Fruit fly (Drosophila melanogaster) whole organism, prepupa: Measurements from ENCODE around the gene Muc68E.

ENCODE experiments used
- CG10631 ChIP-seq: fragments of 200-800 bp; sonication (Bioruptor generic); optimal IDR thresholded peaks from 2 replicates; lab custom pipeline; 2016; ENCODE audit warnings: missing biosample characterization, missing genetic modification characterization
- CG10669 ChIP-seq: fragments of 200-800 bp; sonication (Bioruptor generic); optimal IDR thresholded peaks from 3 replicates; lab custom pipeline; 2018; ENCODE audit warnings: missing biosample characterization, mild to moderate bottlenecking, missing genetic modification characterization, moderate library complexity
- CG11294 ChIP-seq: fragments of 200-800 bp; sonication (Bioruptor generic); IDR thresholded peaks from 2 replicates; pipeline ENCODE4 v1.3.6; 2022; ENCODE audit warnings: missing biosample characterization, missing genetic modification characterization
- CG11902 ChIP-seq: fragments of 200-800 bp; sonication (Bioruptor generic); optimal IDR thresholded peaks from 3 replicates; lab custom pipeline; 2016; ENCODE audit warnings: missing biosample characterization, missing genetic modification characterization
- CG15336 ChIP-seq: fragments of 200-800 bp; sonication (Bioruptor generic); IDR thresholded peaks from 2 replicates; pipeline ENCODE4 v1.3.6; 2022; ENCODE audit warnings: missing biosample characterization, missing genetic modification characterization
- CG1621 ChIP-seq: fragments of 200-800 bp; sonication (Bioruptor generic); optimal IDR thresholded peaks from 3 replicates; lab custom pipeline; 2018; ENCODE audit warnings: missing biosample characterization, mild to moderate bottlenecking, missing genetic modification characterization
- CG16779 ChIP-seq: fragments of 200-800 bp; sonication (Bioruptor generic); optimal IDR thresholded peaks from 3 replicates; lab custom pipeline; 2017; ENCODE audit warnings: missing biosample characterization, mild to moderate bottlenecking, missing genetic modification characterization
- CG3032 ChIP-seq: fragments of 200-800 bp; optimal IDR thresholded peaks from 2 replicates; lab custom pipeline; 2019; ENCODE audit warnings: missing biosample characterization, mild to moderate bottlenecking, missing genetic modification characterization, moderate library complexity
- CG31627 ChIP-seq: fragments of 200-800 bp; sonication (Bioruptor generic); optimal IDR thresholded peaks from 3 replicates; lab custom pipeline; 2016; ENCODE audit warnings: missing biosample characterization, missing genetic modification characterization
- CG32006 ChIP-seq: fragments of 200-800 bp; sonication (Bioruptor generic); optimal IDR thresholded peaks from 3 replicates; lab custom pipeline; 2017; ENCODE audit warnings: missing biosample characterization, mild to moderate bottlenecking, missing genetic modification characterization
- CG34406 ChIP-seq: fragments of 200-800 bp; sonication (Bioruptor generic); optimal IDR thresholded peaks from 3 replicates; lab custom pipeline; 2016; ENCODE audit warnings: missing biosample characterization, missing genetic modification characterization
- CG4318 ChIP-seq: fragments of 200-800 bp; sonication (Bioruptor generic); optimal IDR thresholded peaks from 3 replicates; lab custom pipeline; 2017; ENCODE audit warnings: missing biosample characterization, mild to moderate bottlenecking, missing genetic modification characterization
- CG6163 ChIP-seq: fragments of 200-800 bp; sonication (Bioruptor generic); IDR thresholded peaks from 3 replicates; pipeline ENCODE4 v1.3.6; 2022; ENCODE audit warnings: missing biosample characterization, missing genetic modification characterization
- CG6276 ChIP-seq: fragments of 200-800 bp; sonication (Bioruptor generic); optimal IDR thresholded peaks from 2 replicates; lab custom pipeline; 2017; ENCODE audit warnings: missing biosample characterization, mild to moderate bottlenecking, missing genetic modification characterization
- CG6792 ChIP-seq: fragments of 200-800 bp; sonication (Bioruptor generic); optimal IDR thresholded peaks from 3 replicates; lab custom pipeline; 2016; ENCODE audit warnings: missing biosample characterization, missing genetic modification characterization
- CG6808 ChIP-seq: fragments of 200-800 bp; sonication (Bioruptor generic); optimal IDR thresholded peaks from 3 replicates; lab custom pipeline; 2017; ENCODE audit warnings: missing biosample characterization, missing genetic modification characterization, mild to moderate bottlenecking, moderate library complexity, missing genetic modification reagents
- CG6854 ChIP-seq: fragments of 200-800 bp; sonication (Bioruptor generic); optimal IDR thresholded peaks from 2 replicates; lab custom pipeline; 2017; ENCODE audit warnings: missing biosample characterization, mild to moderate bottlenecking, missing genetic modification characterization
- CG7368 ChIP-seq: fragments of 200-800 bp; sonication (Bioruptor generic); optimal IDR thresholded peaks from 3 replicates; lab custom pipeline; 2016; ENCODE audit warnings: missing biosample characterization, missing genetic modification characterization
- CG8119 ChIP-seq: fragments of 200-800 bp; sonication (Bioruptor generic); IDR thresholded peaks from 3 replicates; pipeline ENCODE4 v1.3.6; 2022; ENCODE audit warnings: missing biosample characterization, missing genetic modification characterization
- CG8319 ChIP-seq: fragments of 200-800 bp; sonication (Bioruptor generic); optimal IDR thresholded peaks from 3 replicates; lab custom pipeline; 2016; ENCODE audit warnings: missing biosample characterization, missing genetic modification characterization
- CG9139 ChIP-seq: fragments of 200-800 bp; sonication (Bioruptor generic); optimal IDR thresholded peaks from 3 replicates; lab custom pipeline; 2017; ENCODE audit warnings: missing biosample characterization, mild to moderate bottlenecking, missing genetic modification characterization
- Eip93F ChIP-seq: fragments of 200-800 bp; sonication (Bioruptor generic); optimal IDR thresholded peaks from 2 replicates; lab custom pipeline; 2016; ENCODE audit warnings: missing biosample characterization, mild to moderate bottlenecking, missing genetic modification characterization
- Ets21C ChIP-seq: fragments of 200-800 bp; sonication (Bioruptor generic); optimal IDR thresholded peaks from 3 replicates; lab custom pipeline; 2016; ENCODE audit warnings: missing biosample characterization, missing genetic modification characterization
- Ets96B ChIP-seq: fragments of 200-800 bp; optimal IDR thresholded peaks from 2 replicates; lab custom pipeline; 2019; ENCODE audit warnings: missing biosample characterization, mild to moderate bottlenecking, missing genetic modification characterization, moderate library complexity
- Gug ChIP-seq: fragments of 200-800 bp; sonication (Bioruptor generic); IDR thresholded peaks from 2 replicates; pipeline ENCODE4 v1.3.6; 2022; ENCODE audit warnings: missing biosample characterization, missing genetic modification characterization
- Hr38 ChIP-seq: sonication (Bioruptor generic); optimal IDR thresholded peaks from 2 replicates; lab custom pipeline; 2016; ENCODE audit warnings: missing biosample characterization, missing genetic modification characterization
- Hr39 ChIP-seq: fragments of 200-800 bp; sonication (Bioruptor generic); optimal IDR thresholded peaks from 2 replicates; lab custom pipeline; 2016; ENCODE audit warnings: missing biosample characterization, missing genetic modification characterization
- Hr4 ChIP-seq: fragments of 200-800 bp; sonication (Bioruptor generic); optimal IDR thresholded peaks from 3 replicates; lab custom pipeline; 2016; ENCODE audit warnings: missing biosample characterization, missing genetic modification characterization
- OdsH ChIP-seq: fragments of 200-800 bp; sonication (Bioruptor generic); optimal IDR thresholded peaks from 3 replicates; lab custom pipeline; 2016; ENCODE audit warnings: missing biosample characterization, missing genetic modification characterization
- Smox ChIP-seq: fragments of 200-800 bp; sonication (Bioruptor generic); optimal IDR thresholded peaks from 3 replicates; lab custom pipeline; 2016; ENCODE audit warnings: missing biosample characterization, missing genetic modification characterization
- Sox102F ChIP-seq: fragments of 200-800 bp; sonication (Bioruptor generic); optimal IDR thresholded peaks from 2 replicates; lab custom pipeline; 2016; ENCODE audit warnings: missing biosample characterization, mild to moderate bottlenecking, missing genetic modification characterization
- Sox14 ChIP-seq: fragments of 200-800 bp; sonication (Bioruptor generic); optimal IDR thresholded peaks from 3 replicates; lab custom pipeline; 2016; ENCODE audit warnings: missing biosample characterization, missing genetic modification characterization
- achi ChIP-seq: fragments of 200-800 bp; sonication (Bioruptor generic); optimal IDR thresholded peaks from 3 replicates; lab custom pipeline; 2016; ENCODE audit warnings: missing biosample characterization, missing genetic modification characterization
- acj6 ChIP-seq: fragments of 200-800 bp; sonication (Bioruptor generic); optimal IDR thresholded peaks from 3 replicates; lab custom pipeline; 2016; ENCODE audit warnings: missing biosample characterization, missing genetic modification characterization
- cyc ChIP-seq: fragments of 200-800 bp; sonication (Bioruptor generic); optimal IDR thresholded peaks from 3 replicates; lab custom pipeline; 2016; ENCODE audit warnings: missing biosample characterization, missing genetic modification characterization
- dac ChIP-seq: fragments of 200-800 bp; sonication (Bioruptor generic); optimal IDR thresholded peaks from 2 replicates; lab custom pipeline; 2017; ENCODE audit warnings: missing biosample characterization, mild to moderate bottlenecking, missing genetic modification characterization
- dsx ChIP-seq: fragments of 200-800 bp; optimal IDR thresholded peaks from 3 replicates; lab custom pipeline; 2019; ENCODE audit warnings: missing biosample characterization, mild to moderate bottlenecking, missing genetic modification characterization, moderate library complexity; ENCODE audit not compliant: poor library complexity, severe bottlenecking
- esn ChIP-seq: fragments of 200-800 bp; sonication (Bioruptor generic); optimal IDR thresholded peaks from 2 replicates; lab custom pipeline; 2016; ENCODE audit warnings: missing biosample characterization, mild to moderate bottlenecking, missing genetic modification characterization, moderate library complexity
- fd59A ChIP-seq: fragments of 200-800 bp; sonication (Bioruptor generic); optimal IDR thresholded peaks from 2 replicates; lab custom pipeline; 2017; ENCODE audit warnings: missing biosample characterization, mild to moderate bottlenecking, missing genetic modification characterization, missing genetic modification reagents
- fd85E ChIP-seq: fragments of 200-800 bp; sonication (Bioruptor generic); optimal IDR thresholded peaks from 3 replicates; lab custom pipeline; 2016; ENCODE audit warnings: missing biosample characterization, missing genetic modification characterization
- fkh ChIP-seq: fragments of 200-800 bp; sonication (Bioruptor generic); optimal IDR thresholded peaks from 3 replicates; lab custom pipeline; 2017; ENCODE audit warnings: missing biosample characterization, mild to moderate bottlenecking, missing genetic modification characterization, moderate library complexity
- lz ChIP-seq: fragments of 200-800 bp; sonication (Bioruptor generic); optimal IDR thresholded peaks from 3 replicates; lab custom pipeline; 2016; ENCODE audit warnings: missing biosample characterization, missing genetic modification characterization
- net ChIP-seq: fragments of 200-800 bp; sonication (Bioruptor generic); optimal IDR thresholded peaks from 3 replicates; lab custom pipeline; 2016; ENCODE audit warnings: missing biosample characterization, missing genetic modification characterization
- pdm3 ChIP-seq: fragments of 200-800 bp; sonication (Bioruptor generic); optimal IDR thresholded peaks from 3 replicates; lab custom pipeline; 2016; ENCODE audit warnings: missing biosample characterization, missing genetic modification characterization
- salr ChIP-seq, 2 experiments: fragments of 200-800 bp; sonication (Bioruptor generic); optimal IDR thresholded peaks; 3 replicates each; lab custom pipeline; 2016 to 2018; ENCODE audit warnings: missing biosample characterization in 2 of 2, missing genetic modification characterization in 2 of 2, mild to moderate bottlenecking in 1 of 2
- spab ChIP-seq: fragments of 200-800 bp; sonication (Bioruptor generic); optimal IDR thresholded peaks from 2 replicates; lab custom pipeline; 2017; ENCODE audit warnings: missing biosample characterization, mild to moderate bottlenecking, missing genetic modification characterization, missing genetic modification reagents
- ss ChIP-seq, 2 experiments: fragments of 200-800 bp; sonication (Bioruptor generic); optimal IDR thresholded peaks; 2 replicates in 1 of 2; 3 replicates in 1 of 2; lab custom pipeline; 2017 to 2018; ENCODE audit warnings: mild to moderate bottlenecking in 2 of 2, missing biosample characterization in 2 of 2, missing genetic modification characterization in 2 of 2, moderate library complexity in 1 of 2
- topi ChIP-seq: fragments of 200-800 bp; sonication (Bioruptor generic); optimal IDR thresholded peaks from 3 replicates; lab custom pipeline; 2016; ENCODE audit warnings: missing biosample characterization, missing genetic modification characterization
- vri ChIP-seq: fragments of 200-800 bp; sonication (Bioruptor generic); optimal IDR thresholded peaks from 3 replicates; lab custom pipeline; 2016; ENCODE audit warnings: missing biosample characterization, mild to moderate bottlenecking, missing genetic modification characterization

Muc68E gene

DNA sequence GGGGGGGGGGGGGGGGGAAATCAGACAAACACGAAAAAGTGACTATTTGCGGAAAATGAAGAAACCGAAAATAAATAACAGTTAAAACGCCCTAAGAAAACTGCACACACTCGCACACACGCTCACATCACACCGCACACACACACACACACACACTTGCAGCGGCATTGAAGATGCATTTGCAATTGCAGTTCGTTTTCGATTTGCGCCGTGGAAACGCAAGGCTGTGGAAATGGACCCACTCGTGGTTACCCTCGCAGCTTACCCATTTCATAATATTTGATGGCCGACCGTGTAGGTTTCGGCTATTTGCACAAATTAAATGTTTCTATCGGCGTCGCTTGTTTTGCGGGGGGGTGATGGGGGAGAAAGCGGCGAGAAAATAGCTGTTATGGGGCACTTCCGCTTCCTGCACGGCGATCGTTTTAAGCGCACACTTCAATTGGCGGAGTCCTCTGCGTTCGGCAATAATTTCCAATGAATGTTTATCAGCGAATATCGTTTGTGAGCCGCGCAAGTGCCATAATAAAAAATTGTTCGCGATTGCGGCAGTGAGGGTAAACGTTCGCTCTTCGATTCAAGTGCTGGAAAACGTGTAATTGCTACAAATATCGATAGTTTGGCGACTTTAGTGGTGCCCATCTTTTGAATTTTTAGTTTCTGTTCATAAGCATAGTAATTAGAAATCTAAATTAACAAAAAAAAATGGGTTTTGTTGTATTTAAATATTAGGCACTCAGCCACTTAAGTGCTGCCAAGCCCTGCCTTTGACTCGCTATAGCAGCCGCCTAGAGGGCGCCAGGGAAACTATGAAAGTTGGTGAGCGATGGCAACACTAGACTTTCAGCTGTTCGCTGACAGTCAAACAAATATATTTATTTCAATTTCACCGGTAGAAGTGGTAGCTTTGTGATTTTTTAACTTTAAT, 29.8 kb upstream of the Muc68E start, which contains the start of the genes Pop2 and CG6928:
Pop2 (minus strand) TSS at position 595 of the 928 bp plus-strand sequence.
CG6928 (plus strand) TSS at position 835 of the 928 bp plus-strand sequence.
- peak; percentile 24 for TF ChIP-seq fd85E (GFP tag; lab: Kevin White, UChicago)
- TF ChIP-seq CG4318 (GFP tag; lab: Kevin White, UChicago) = no peak
- TF ChIP-seq Hr4 = peak; percentile 63
- peak; percentile 66 for TF ChIP-seq OdsH (GFP tag; lab: Kevin White, UChicago)
- TF ChIP-seq CG15336 (GFP tag; lab: Robert Waterston, UW) = peak; percentile 26; the same call in 1 of the 2 replicates
- TF ChIP-seq CG8119 (GFP tag; lab: Robert Waterston, UW) = no peak
- no peak for TF ChIP-seq dac
- TF ChIP-seq CG6163 (GFP tag; lab: Robert Waterston, UW) = peak; percentile 61; the same call in 1 of the 3 replicates
- TF ChIP-seq fd59A = no peak
- no peak for TF ChIP-seq pdm3 (GFP tag; lab: Kevin White, UChicago)
- no peak for TF ChIP-seq vri (GFP tag; lab: Kevin White, UChicago)
- TF ChIP-seq CG8319 (GFP tag; lab: Kevin White, UChicago) = peak; percentile 35
- TF ChIP-seq Hr39 = peak; percentile 80
- TF ChIP-seq Sox102F (GFP tag; lab: Kevin White, UChicago) = peak; percentile 52
- no peak for TF ChIP-seq CG10669
- peak in 1 of 2 experiments; percentile 6 for TF ChIP-seq salr (GFP tag; optimal IDR thresholded peaks at IDR 0.05; lab: Kevin White, UChicago)
- TF ChIP-seq CG3032 (tag; lab: Kevin White, UChicago) = peak; percentile 33
- no peak for TF ChIP-seq CG6276 (GFP tag; lab: Kevin White, UChicago)
- TF ChIP-seq Eip93F (GFP tag; lab: Kevin White, UChicago) = no peak
- TF ChIP-seq CG7368 (GFP tag; lab: Kevin White, UChicago) = peak; percentile 21
- peak; percentile 69 for TF ChIP-seq Sox14 (GFP tag; lab: Kevin White, UChicago)
- peak; percentile 75 for TF ChIP-seq CG10631 (GFP tag; lab: Kevin White, UChicago)
- TF ChIP-seq acj6 (GFP tag; lab: Kevin White, UChicago) = peak; percentile 71
- 0 out of 2 replicates have a peak, but pooled peaks have one; percentile 39 for TF ChIP-seq Gug (GFP tag; lab: Robert Waterston, UW)
- TF ChIP-seq CG6854 (GFP tag; lab: Kevin White, UChicago) = no peak
- peak; percentile 22 for TF ChIP-seq CG34406 (GFP tag; lab: Kevin White, UChicago)
- TF ChIP-seq lz = peak; percentile 79
- TF ChIP-seq CG32006 (GFP tag; lab: Kevin White, UChicago) = no peak
- no peak for TF ChIP-seq CG16779 (tag; lab: Kevin White, UChicago)
- TF ChIP-seq CG9139 (GFP tag; lab: Kevin White, UChicago) = peak; percentile 38
- TF ChIP-seq Smox = no peak
- TF ChIP-seq ss (GFP tag; optimal IDR thresholded peaks at IDR 0.05; lab: Kevin White, UChicago) = no peak
- no peak for TF ChIP-seq net (GFP tag; lab: Kevin White, UChicago)
- peak; percentile 12 for TF ChIP-seq CG6792
- TF ChIP-seq CG11902 (GFP tag; lab: Kevin White, UChicago) = peak; percentile 39
- TF ChIP-seq topi (GFP tag; lab: Kevin White, UChicago) = peak; percentile 59
- peak; percentile 73 for TF ChIP-seq esn
- TF ChIP-seq CG11294 = peak; percentile 19; the same call in 1 of the 2 replicates
- no peak for TF ChIP-seq dsx (GFP tag; lab: Kevin White, UChicago)
- peak; percentile 79 for TF ChIP-seq achi (GFP tag; lab: Kevin White, UChicago)
- TF ChIP-seq Hr38 (GFP tag; lab: Kevin White, UChicago) = peak; percentile 75
- TF ChIP-seq CG1621 = no peak
- TF ChIP-seq Ets21C (GFP tag; lab: Kevin White, UChicago) = peak; percentile 68
- peak; percentile 84 for TF ChIP-seq CG31627
- TF ChIP-seq fkh (GFP tag; lab: Kevin White, UChicago) = peak; percentile 29
- TF ChIP-seq CG6808 = peak; percentile 100
- peak; percentile 80 for TF ChIP-seq cyc (GFP tag; lab: Kevin White, UChicago)
- no peak for TF ChIP-seq Ets96B (tag; lab: Kevin White, UChicago)
- TF ChIP-seq spab (GFP tag; lab: Kevin White, UChicago) = no peak
